Fruit fly (Drosophila melanogaster) whole organism, embryonic: Measurements from ENCODE around the gene CG10621.
A peak's percentile ranks its signal among the peaks of the same experiment; 100 is the strongest.

ENCODE experiments used
- Awh ChIP-seq: fragments of 200-800 bp; sonication (Bioruptor generic); IDR thresholded peaks from 2 replicates; pipeline ENCODE4, ENCODE4 v1.3.6; 2022; ENCODE audit warnings: missing biosample characterization, missing genetic modification characterization
- CG10366 ChIP-seq: fragments of 200-800 bp; sonication (Bioruptor generic); IDR thresholded peaks from 2 replicates; pipeline ENCODE4 v1.3.6; 2022; ENCODE audit warnings: missing biosample characterization, missing genetic modification characterization
- CG11560 ChIP-seq: fragments of 200-800 bp; sonication (Bioruptor generic); IDR thresholded peaks from 3 replicates; pipeline ENCODE4 v1.3.6; 2022; ENCODE audit warnings: missing biosample characterization, missing genetic modification characterization
- CG11723 ChIP-seq: fragments of 200-800 bp; sonication (Bioruptor generic); optimal IDR thresholded peaks from 2 replicates; lab custom pipeline; 2017; ENCODE audit warnings: missing biosample characterization, mild to moderate bottlenecking, missing genetic modification characterization
- CG12155 ChIP-seq: fragments of 200-800 bp; sonication (Bioruptor generic); optimal IDR thresholded peaks from 3 replicates; lab custom pipeline; 2016; ENCODE audit warnings: missing biosample characterization, missing genetic modification characterization
- CG12219 ChIP-seq: fragments of 200-800 bp; sonication (Bioruptor generic); optimal IDR thresholded peaks from 3 replicates; lab custom pipeline; 2018; ENCODE audit warnings: missing biosample characterization, mild to moderate bottlenecking, missing genetic modification characterization
- CG15073 ChIP-seq: fragments of 200-800 bp; sonication (Bioruptor generic); optimal IDR thresholded peaks from 2 replicates; lab custom pipeline; 2016; ENCODE audit warnings: missing biosample characterization, missing genetic modification characterization
- CG17186 ChIP-seq: fragments of 200-800 bp; sonication (Bioruptor generic); optimal IDR thresholded peaks from 3 replicates; lab custom pipeline; 2017; ENCODE audit warnings: missing biosample characterization, missing genetic modification reagents, missing genetic modification characterization
- CG18476 ChIP-seq: fragments of 200-800 bp; sonication (Bioruptor generic); optimal IDR thresholded peaks from 2 replicates; lab custom pipeline; 2016; ENCODE audit warnings: missing biosample characterization, mild to moderate bottlenecking, missing genetic modification characterization
- CG2875 ChIP-seq: fragments of 200-800 bp; sonication (Bioruptor generic); optimal IDR thresholded peaks from 2 replicates; lab custom pipeline; 2017; ENCODE audit warnings: missing biosample characterization, mild to moderate bottlenecking, missing genetic modification characterization, missing genetic modification reagents
- CG32772 ChIP-seq: fragments of 200-800 bp; sonication (Bioruptor generic); IDR thresholded peaks from 2 replicates; pipeline ENCODE4 v1.3.6; 2022; ENCODE audit warnings: missing biosample characterization, missing genetic modification characterization
- CG3847 ChIP-seq: fragments of 200-800 bp; sonication (Bioruptor generic); IDR thresholded peaks from 2 replicates; pipeline ENCODE4 v1.3.6; 2022; ENCODE audit warnings: missing biosample characterization, missing genetic modification characterization
- CG3995 ChIP-seq: fragments of 200-800 bp; sonication (Bioruptor generic); optimal IDR thresholded peaks from 3 replicates; lab custom pipeline; 2016; ENCODE audit warnings: missing biosample characterization, missing genetic modification characterization
- CG4360 ChIP-seq: fragments of 200-800 bp; sonication (Bioruptor generic); IDR thresholded peaks from 2 replicates; pipeline ENCODE4 v1.3.6; 2022; ENCODE audit warnings: missing biosample characterization, missing genetic modification characterization
- CG4730 ChIP-seq: fragments of 200-800 bp; sonication (Bioruptor generic); IDR thresholded peaks from 2 replicates; pipeline ENCODE4 v1.3.6; 2022; ENCODE audit warnings: missing biosample characterization, missing genetic modification characterization
- CG6254 ChIP-seq: fragments of 200-800 bp; sonication (Bioruptor generic); optimal IDR thresholded peaks from 3 replicates; lab custom pipeline; 2017; ENCODE audit warnings: mild to moderate bottlenecking, missing biosample characterization, missing genetic modification reagents, missing genetic modification characterization
- CG9727 ChIP-seq: fragments of 200-800 bp; sonication (Bioruptor generic); optimal IDR thresholded peaks from 3 replicates; lab custom pipeline; 2017; ENCODE audit warnings: missing biosample characterization, mild to moderate bottlenecking, missing genetic modification characterization
- Dfd ChIP-seq, 2 experiments: fragments of >200 bp; optimal IDR thresholded peaks; 2 replicates each; lab custom pipeline; 2017; ENCODE audit warnings: missing biosample characterization in 2 of 2, missing genetic modification characterization in 2 of 2
- Fer1 ChIP-seq: fragments of 200-800 bp; sonication (Bioruptor generic); optimal IDR thresholded peaks from 2 replicates; lab custom pipeline; 2017; ENCODE audit warnings: missing biosample characterization, mild to moderate bottlenecking, missing genetic modification characterization
- HLH4C ChIP-seq: fragments of 200-800 bp; sonication (Bioruptor generic); IDR thresholded peaks from 3 replicates; pipeline ENCODE4 v1.3.6; 2022; ENCODE audit warnings: missing biosample characterization, missing genetic modification characterization; ENCODE audit not compliant: partially characterized antibody
- HmgD ChIP-seq: fragments of 200-800 bp; sonication (Bioruptor generic); optimal IDR thresholded peaks from 3 replicates; lab custom pipeline; 2016; ENCODE audit warnings: missing biosample characterization, missing genetic modification characterization
- Hr3 ChIP-seq: fragments of 200-800 bp; sonication (Bioruptor generic); optimal IDR thresholded peaks from 3 replicates; lab custom pipeline; 2016; ENCODE audit warnings: missing biosample characterization, missing genetic modification characterization
- Hr78 ChIP-seq, 2 experiments: fragments of 200-800 bp in 1 of 2; fragments of >200 bp in 1 of 2; sonication (Bioruptor generic) in 1 of 2; optimal IDR thresholded peaks; 2 replicates each; lab custom pipeline; 2017 to 2019; ENCODE audit warnings: missing biosample characterization in 2 of 2, missing genetic modification characterization in 2 of 2, mild to moderate bottlenecking in 1 of 2, moderate library complexity in 1 of 2
- MTF-1 ChIP-seq: fragments of 200-800 bp; sonication (Bioruptor generic); optimal IDR thresholded peaks from 2 replicates; lab custom pipeline; 2018; ENCODE audit warnings: missing biosample characterization, mild to moderate bottlenecking, missing genetic modification characterization, borderline replicate concordance
- Mes4 ChIP-seq: fragments of 200-800 bp; sonication (Bioruptor generic); optimal IDR thresholded peaks from 2 replicates; lab custom pipeline; 2016; ENCODE audit warnings: missing biosample characterization, missing genetic modification characterization
- Nf-YA ChIP-seq: fragments of 200-800 bp; sonication (Bioruptor generic); IDR thresholded peaks from 2 replicates; pipeline ENCODE4 v1.3.6; 2022; ENCODE audit warnings: missing biosample characterization, missing genetic modification characterization
- Nf-YC ChIP-seq: fragments of 200-800 bp; optimal IDR thresholded peaks from 3 replicates; lab custom pipeline; 2019; ENCODE audit warnings: missing biosample characterization, mild to moderate bottlenecking, missing genetic modification characterization, moderate library complexity
- Optix ChIP-seq: fragments of 200-800 bp; sonication (Bioruptor generic); IDR thresholded peaks from 3 replicates; pipeline ENCODE4 v1.3.6; 2022; ENCODE audit warnings: missing biosample characterization, missing genetic modification characterization
- Sox102F ChIP-seq: fragments of 200-800 bp; sonication (Bioruptor generic); optimal IDR thresholded peaks from 2 replicates; lab custom pipeline; 2018; ENCODE audit warnings: missing biosample characterization, mild to moderate bottlenecking, missing genetic modification characterization, moderate library complexity
- Vsx1 ChIP-seq: fragments of 200-800 bp; sonication (Bioruptor generic); optimal IDR thresholded peaks from 2 replicates; lab custom pipeline; 2017; ENCODE audit warnings: missing biosample characterization, mild to moderate bottlenecking, missing genetic modification characterization, missing genetic modification reagents
- bigmax ChIP-seq: fragments of 200-800 bp; sonication (Bioruptor generic); optimal IDR thresholded peaks from 2 replicates; lab custom pipeline; 2018; ENCODE audit warnings: missing biosample characterization, mild to moderate bottlenecking, missing genetic modification characterization
- btn ChIP-seq: fragments of 200-800 bp; sonication (Bioruptor generic); optimal IDR thresholded peaks from 2 replicates; lab custom pipeline; 2016; ENCODE audit warnings: missing biosample characterization, missing genetic modification characterization
- chinmo ChIP-seq: fragments of 200-800 bp; sonication (Bioruptor generic); IDR thresholded peaks from 4 replicates; pipeline ENCODE4 v1.3.6; 2022; ENCODE audit warnings: missing biosample characterization, missing genetic modification characterization; ENCODE audit not compliant: partially characterized antibody
- danr ChIP-seq: fragments of 200-800 bp; sonication (Bioruptor generic); IDR thresholded peaks from 2 replicates; pipeline ENCODE4 v1.3.6; 2022; ENCODE audit warnings: missing biosample characterization, missing genetic modification characterization
- dimm ChIP-seq: fragments of 200-800 bp; sonication (Bioruptor generic); IDR thresholded peaks from 2 replicates; pipeline ENCODE4 v1.3.6; 2022; ENCODE audit warnings: missing biosample characterization, missing genetic modification characterization
- eve ChIP-seq, 2 experiments: fragments of >200 bp; optimal IDR thresholded peaks; 2 replicates each; lab custom pipeline; 2017; ENCODE audit warnings: missing biosample characterization in 2 of 2, missing genetic modification characterization in 2 of 2
- fd102C ChIP-seq: fragments of 200-800 bp; sonication (Bioruptor generic); optimal IDR thresholded peaks from 2 replicates; lab custom pipeline; 2018; ENCODE audit warnings: missing biosample characterization, mild to moderate bottlenecking, missing genetic modification characterization, moderate library complexity
- lbe ChIP-seq: fragments of 200-800 bp; sonication (Bioruptor generic); optimal IDR thresholded peaks from 2 replicates; lab custom pipeline; 2016; ENCODE audit warnings: missing biosample characterization, mild to moderate bottlenecking, missing genetic modification characterization
- mam ChIP-seq: fragments of 200-800 bp; sonication (Bioruptor generic); optimal IDR thresholded peaks from 3 replicates; lab custom pipeline; 2016; ENCODE audit warnings: missing biosample characterization, missing genetic modification characterization
- org-1 ChIP-seq: fragments of 200-800 bp; sonication (Bioruptor generic); optimal IDR thresholded peaks from 2 replicates; lab custom pipeline; 2017; ENCODE audit warnings: missing biosample characterization, missing genetic modification characterization
- prd ChIP-seq, 3 experiments: fragments of >200 bp in 2 of 3; fragments of 200-800 bp in 1 of 3; sonication (Bioruptor generic) in 1 of 3; optimal IDR thresholded peaks in 2 of 3; IDR thresholded peaks in 1 of 3; 2 replicates in 2 of 3; 3 replicates in 1 of 3; pipeline versions ENCODE4 v1.3.6 to Lab custom; 2017 to 2022; ENCODE audit warnings: missing biosample characterization in 1 of 3, missing genetic modification characterization in 1 of 3
- schlank ChIP-seq: fragments of 200-800 bp; sonication (Bioruptor generic); optimal IDR thresholded peaks from 2 replicates; lab custom pipeline; 2018; ENCODE audit warnings: missing biosample characterization, mild to moderate bottlenecking, missing genetic modification characterization
- sd ChIP-seq: fragments of 200-800 bp; sonication (Bioruptor generic); optimal IDR thresholded peaks from 3 replicates; lab custom pipeline; 2018; ENCODE audit warnings: missing biosample characterization, mild to moderate bottlenecking, missing genetic modification characterization, moderate library complexity
- sim ChIP-seq: fragments of 200-800 bp; sonication (Bioruptor generic); IDR thresholded peaks from 2 replicates; pipeline ENCODE4 v1.3.6; 2022; ENCODE audit warnings: missing biosample characterization, missing genetic modification characterization
- sisA ChIP-seq: fragments of 200-800 bp; sonication (Bioruptor generic); IDR thresholded peaks from 2 replicates; pipeline ENCODE4 v1.3.6; 2022; ENCODE audit warnings: missing biosample characterization, missing genetic modification characterization
- ssp ChIP-seq: fragments of 200-800 bp; sonication (Bioruptor generic); IDR thresholded peaks from 2 replicates; pipeline ENCODE4 v1.3.6; 2022; ENCODE audit warnings: missing biosample characterization, missing genetic modification characterization
- tll ChIP-seq, 2 experiments: fragments of 200-800 bp in 1 of 2; fragments of >200 bp in 1 of 2; sonication (Bioruptor generic) in 1 of 2; optimal IDR thresholded peaks; 2 replicates each; lab custom pipeline; 2017 to 2019; ENCODE audit warnings: missing biosample characterization in 2 of 2, missing genetic modification characterization in 2 of 2, mild to moderate bottlenecking in 1 of 2, moderate library complexity in 1 of 2
- unc-4 ChIP-seq: fragments of 200-800 bp; sonication (Bioruptor generic); IDR thresholded peaks from 2 replicates; pipeline ENCODE4 v1.3.6; 2022; ENCODE audit warnings: missing biosample characterization, missing genetic modification characterization; ENCODE audit not compliant: partially characterized antibody

Gene CG10621

dm6 chr2L:18974063-18974779, 20.0 kb upstream of the CG10621 start, which contains the start of the genes L2HGDH and CG10431 (continued):
- TF ChIP-seq dimm (GFP tag; lab: Robert Waterston, UW), result no peak
- peak; percentile 67 for TF ChIP-seq Nf-YC (tag; lab: Kevin White, UChicago)
- TF ChIP-seq bigmax (GFP tag; lab: Kevin White, UChicago), result peak; percentile 83
- peak; percentile 64 for TF ChIP-seq CG3847 (GFP tag; lab: Robert Waterston, UW)
- TF ChIP-seq mam, result peak; percentile 21
- TF ChIP-seq CG3995 (GFP tag; lab: Kevin White, UChicago), result peak; percentile 56
- no peak for TF ChIP-seq prd (optimal IDR thresholded peaks at IDR 0.05; lab: Kevin White, UChicago)
- TF ChIP-seq prd (GFP tag; IDR thresholded peaks at IDR 0.05; lab: Robert Waterston, UW), result 0 out of 3 replicates have a peak, but pooled peaks have one; percentile 9
- peak; percentile 54 for TF ChIP-seq CG9727
- TF ChIP-seq schlank, result no peak
- TF ChIP-seq Hr78 (GFP tag; optimal IDR thresholded peaks at IDR 0.05; lab: Kevin White, UChicago), result peak in 1 of 2 experiments; percentile 72
- TF ChIP-seq CG15073 (GFP tag; lab: Kevin White, UChicago), result no peak
- TF ChIP-seq CG18476 (GFP tag; lab: Kevin White, UChicago), result peak; percentile 62
- TF ChIP-seq Mes4, result no peak
- TF ChIP-seq CG6254 (GFP tag; lab: Kevin White, UChicago), result peak; percentile 34
- TF ChIP-seq lbe (GFP tag; lab: Kevin White, UChicago), result peak; percentile 77
- TF ChIP-seq CG4360 (GFP tag; lab: Robert Waterston, UW), result 0 out of 2 replicates have a peak, but pooled peaks have one; percentile 19
- TF ChIP-seq Vsx1 (GFP tag; lab: Kevin White, UChicago), result peak; percentile 72
- no peak for TF ChIP-seq Nf-YA
- peak; percentile 14; the same call in 1 of the 2 replicates for TF ChIP-seq sim (GFP tag; lab: Robert Waterston, UW)
- TF ChIP-seq HLH4C (GFP tag; lab: Robert Waterston, UW), result no peak
- TF ChIP-seq tll (GFP tag; optimal IDR thresholded peaks at IDR 0.05; lab: Kevin White, UChicago), result peak in 1 of 2 experiments; percentile 13
- peak; percentile 37 for TF ChIP-seq CG11723
- 0 out of 2 replicates have a peak, but pooled peaks have one; percentile 17 for TF ChIP-seq unc-4 (GFP tag; lab: Robert Waterston, UW)
- peak; percentile 55 for TF ChIP-seq Sox102F (GFP tag; lab: Kevin White, UChicago)
- no peak for TF ChIP-seq Optix (GFP tag; lab: Robert Waterston, UW)
- 0 out of 2 replicates have a peak, but pooled peaks have one; percentile 20 for TF ChIP-seq danr
- TF ChIP-seq Hr3 (GFP tag; lab: Kevin White, UChicago), result no peak
- TF ChIP-seq Dfd (GFP tag; optimal IDR thresholded peaks at IDR 0.05; lab: Kevin White, UChicago), result no peak
- no peak for TF ChIP-seq eve (GFP tag; optimal IDR thresholded peaks at IDR 0.05; lab: Kevin White, UChicago)
- TF ChIP-seq btn (GFP tag; lab: Kevin White, UChicago), result peak; percentile 4
- TF ChIP-seq Fer1, result peak; percentile 64
- TF ChIP-seq CG2875 (GFP tag; lab: Kevin White, UChicago), result peak; percentile 27
- no peak for TF ChIP-seq CG10366 (GFP tag; lab: Robert Waterston, UW)
- peak; percentile 70 for TF ChIP-seq MTF-1 (GFP tag; lab: Kevin White, UChicago)
- TF ChIP-seq sisA, result no peak
- no peak for TF ChIP-seq CG12219 (GFP tag; lab: Kevin White, UChicago)
- TF ChIP-seq fd102C (GFP tag; lab: Kevin White, UChicago), result no peak
- peak; percentile 62 for TF ChIP-seq sd
- TF ChIP-seq ssp (GFP tag; lab: Robert Waterston, UW), result no peak
- no peak for TF ChIP-seq CG32772 (GFP tag; lab: Robert Waterston, UW)
- TF ChIP-seq CG11560 (tag; lab: Robert Waterston, UW), result no peak
- no peak for TF ChIP-seq chinmo
- TF ChIP-seq CG17186 (GFP tag; lab: Kevin White, UChicago), result peak; percentile 53
- no peak for TF ChIP-seq Awh (GFP tag; lab: Robert Waterston, UW)
- no peak for TF ChIP-seq HmgD (GFP tag; lab: Kevin White, UChicago)
- peak; percentile 33 for TF ChIP-seq CG12155 (GFP tag; lab: Kevin White, UChicago)
- TF ChIP-seq org-1 (GFP tag; lab: Kevin White, UChicago), result peak; percentile 1
- TF ChIP-seq CG4730 (GFP tag; lab: Robert Waterston, UW), result no peak
